Worm (Caenorhabditis elegans) whole organism, L1 larva: ENCODE results near the gene R07C12.3.

Source experiments
- C34B4.2 ChIP-seq: sonication (generic microtip); optimal IDR thresholded peaks from 2 replicates; lab custom pipeline; 2017; ENCODE audit warnings: mild to moderate bottlenecking, missing genetic modification characterization, missing compliant biosample characterization
- F16B12.6 ChIP-seq: fragments of 150-350 bp; optimal IDR thresholded peaks from 2 replicates; lab custom pipeline; 2014; ENCODE audit warnings: missing biosample characterization, missing genetic modification characterization
- aha-1 ChIP-seq: fragments of 150-350 bp; optimal IDR thresholded peaks from 2 replicates; lab custom pipeline; 2014; ENCODE audit warnings: missing biosample characterization, missing genetic modification characterization
- aly-2 ChIP-seq: fragments of 150-350 bp; optimal IDR thresholded peaks from 2 replicates; lab custom pipeline; 2014; ENCODE audit warnings: missing biosample characterization, missing genetic modification characterization
- blmp-1 ChIP-seq: fragments of 150-350 bp; optimal IDR thresholded peaks from 2 replicates; lab custom pipeline; 2014; ENCODE audit warnings: missing biosample characterization, missing genetic modification characterization
- ceh-63 ChIP-seq: fragments of 200-800 bp; sonication (Bioruptor generic); optimal IDR thresholded peaks from 2 replicates; lab custom pipeline; 2018; ENCODE audit warnings: mild to moderate bottlenecking, missing genetic modification characterization, missing compliant biosample characterization
- ceh-82 ChIP-seq, 3 experiments: fragments of 150-350 bp in 1 of 3; sonication (generic microtip) in 2 of 3; optimal IDR thresholded peaks; 2 replicates each; lab custom pipeline; 2014 to 2017; ENCODE audit warnings: missing biosample characterization in 3 of 3, missing genetic modification characterization in 3 of 3
- ceh-88 ChIP-seq: fragments of 200-800 bp; sonication (Bioruptor generic); IDR thresholded peaks from 2 replicates; pipeline ENCODE4 v1.3.6; 2022; ENCODE audit warnings: missing genetic modification characterization, missing compliant biosample characterization
- ceh-90 ChIP-seq: sonication (generic microtip); optimal IDR thresholded peaks from 2 replicates; lab custom pipeline; 2016; ENCODE audit warnings: missing genetic modification characterization, missing compliant biosample characterization
- dpl-1 ChIP-seq, 3 experiments: fragments of 150-350 bp in 2 of 3; sonication (generic microtip) in 1 of 3; optimal IDR thresholded peaks; 2 replicates each; lab custom pipeline; 2014 to 2017; ENCODE audit warnings: missing biosample characterization in 3 of 3, missing genetic modification characterization in 3 of 3, missing genetic modification reagents in 3 of 3
- dsc-1 ChIP-seq: sonication (generic microtip); optimal IDR thresholded peaks from 2 replicates; lab custom pipeline; 2016; ENCODE audit warnings: mild to moderate bottlenecking, missing genetic modification characterization, missing compliant biosample characterization
- efl-1 ChIP-seq, 4 experiments: fragments of 150-350 bp; optimal IDR thresholded peaks in 3 of 4; peaks in 1 of 4; 1 replicate in 1 of 4; 2 replicates in 3 of 4; lab custom pipeline; 2014; ENCODE audit warnings: missing biosample characterization in 2 of 4, missing genetic modification characterization in 2 of 4, missing genetic modification reagents in 2 of 4
- efl-3 ChIP-seq: fragments of 200-800 bp; sonication (Bioruptor generic); optimal IDR thresholded peaks from 2 replicates; lab custom pipeline; 2018; ENCODE audit warnings: mild to moderate bottlenecking, missing genetic modification characterization, missing compliant biosample characterization
- elt-2 ChIP-seq: sonication (generic microtip); optimal IDR thresholded peaks from 2 replicates; lab custom pipeline; 2016; ENCODE audit warnings: missing genetic modification characterization, mild to moderate bottlenecking, inconsistent platforms, missing compliant biosample characterization, missing genetic modification reagents
- fkh-10 ChIP-seq: sonication (generic microtip); optimal IDR thresholded peaks from 2 replicates; lab custom pipeline; 2017; ENCODE audit warnings: missing biosample characterization, missing genetic modification reagents, missing genetic modification characterization
- fkh-4 ChIP-seq: sonication (generic microtip); optimal IDR thresholded peaks from 2 replicates; lab custom pipeline; 2016; ENCODE audit warnings: missing compliant biosample characterization, missing genetic modification characterization, borderline replicate concordance
- fos-1 ChIP-seq: fragments of 150-350 bp; optimal IDR thresholded peaks from 2 replicates; lab custom pipeline; 2014; ENCODE audit warnings: missing biosample characterization, missing genetic modification characterization
- grh-1 ChIP-seq: fragments of 200-800 bp; sonication (Bioruptor generic); IDR thresholded peaks from 2 replicates; pipeline ENCODE4 v1.3.6; 2022; ENCODE audit warnings: missing genetic modification reagents, missing genetic modification characterization, missing compliant biosample characterization
- hlh-17 ChIP-seq: fragments of 200-800 bp; sonication (Bioruptor generic); optimal IDR thresholded peaks from 2 replicates; lab custom pipeline; 2018; ENCODE audit warnings: missing genetic modification characterization, mild to moderate bottlenecking, missing compliant biosample characterization, moderate library complexity, borderline replicate concordance
- hlh-4 ChIP-seq: sonication (generic microtip); optimal IDR thresholded peaks from 2 replicates; lab custom pipeline; 2016; ENCODE audit warnings: mild to moderate bottlenecking, missing genetic modification characterization, missing compliant biosample characterization
- hpl-2 ChIP-seq: fragments of 150-350 bp; optimal IDR thresholded peaks from 2 replicates; lab custom pipeline; 2014; ENCODE audit warnings: missing biosample characterization, missing genetic modification reagents, missing genetic modification characterization
- irx-1 ChIP-seq: sonication (generic microtip); optimal IDR thresholded peaks from 2 replicates; lab custom pipeline; 2016; ENCODE audit warnings: missing genetic modification characterization, missing compliant biosample characterization
- isw-1 ChIP-seq: fragments of 200-800 bp; sonication (Bioruptor generic); IDR thresholded peaks from 2 replicates; pipeline ENCODE4 v1.3.6; 2022; ENCODE audit warnings: missing genetic modification characterization, missing compliant biosample characterization
- lin-13 ChIP-seq: fragments of 150-350 bp; optimal IDR thresholded peaks from 2 replicates; lab custom pipeline; 2014; ENCODE audit warnings: missing biosample characterization, missing genetic modification reagents, missing genetic modification characterization
- lin-14 ChIP-seq: fragments of 200-800 bp; sonication (Bioruptor generic); optimal IDR thresholded peaks from 2 replicates; lab custom pipeline; 2018; ENCODE audit warnings: mild to moderate bottlenecking, missing genetic modification characterization, moderate library complexity, missing compliant biosample characterization
- lin-15B ChIP-seq: fragments of 150-350 bp; sonication (generic microtip); optimal IDR thresholded peaks from 3 replicates; lab custom pipeline; 2014; ENCODE audit warnings: missing biosample characterization, missing genetic modification characterization
- lin-35 ChIP-seq, 2 experiments: fragments of 150-350 bp; optimal IDR thresholded peaks; 2 replicates each; lab custom pipeline; 2014; ENCODE audit warnings: missing biosample characterization in 2 of 2, missing genetic modification characterization in 2 of 2, missing genetic modification reagents in 2 of 2
- lsy-2 ChIP-seq, 2 experiments: fragments of 150-350 bp; optimal IDR thresholded peaks; 2 replicates each; lab custom pipeline; 2014; ENCODE audit warnings: missing biosample characterization in 2 of 2, missing genetic modification characterization in 2 of 2
- mab-9 ChIP-seq: fragments of 200-800 bp; sonication (Bioruptor generic); IDR thresholded peaks from 2 replicates; pipeline ENCODE4 v1.3.6; 2022; ENCODE audit warnings: missing genetic modification reagents, missing genetic modification characterization, missing compliant biosample characterization
- nhr-11 ChIP-seq: fragments of 150-350 bp; optimal IDR thresholded peaks from 2 replicates; lab custom pipeline; 2014; ENCODE audit warnings: missing biosample characterization, missing genetic modification characterization
- nhr-12 ChIP-seq: sonication (generic microtip); optimal IDR thresholded peaks from 2 replicates; lab custom pipeline; 2017; ENCODE audit warnings: missing biosample characterization, missing genetic modification characterization
- nhr-19 ChIP-seq: fragments of 200-800 bp; sonication (Bioruptor generic); conservative IDR thresholded peaks from 2 replicates; pipeline ENCODE4 v1.3.6; 2022; ENCODE audit warnings: missing genetic modification characterization, missing compliant biosample characterization
- nhr-20 ChIP-seq: sonication (generic microtip); optimal IDR thresholded peaks from 2 replicates; lab custom pipeline; 2016; ENCODE audit warnings: mild to moderate bottlenecking, missing genetic modification characterization, missing compliant biosample characterization
- nhr-237 ChIP-seq: fragments of 150-350 bp; optimal IDR thresholded peaks from 2 replicates; lab custom pipeline; 2014; ENCODE audit warnings: missing biosample characterization, missing genetic modification characterization
- nhr-28 ChIP-seq: fragments of 150-350 bp; optimal IDR thresholded peaks from 2 replicates; lab custom pipeline; 2014; ENCODE audit warnings: missing biosample characterization, missing genetic modification characterization
- nhr-47 ChIP-seq: sonication (generic microtip); optimal IDR thresholded peaks from 2 replicates; lab custom pipeline; 2016; ENCODE audit warnings: mild to moderate bottlenecking, missing genetic modification characterization, moderate library complexity, missing compliant biosample characterization
- nhr-71 ChIP-seq: sonication (generic microtip); optimal IDR thresholded peaks from 2 replicates; lab custom pipeline; 2016; ENCODE audit warnings: mild to moderate bottlenecking, missing genetic modification characterization, moderate library complexity, missing compliant biosample characterization
- nhr-77 ChIP-seq: fragments of 150-350 bp; optimal IDR thresholded peaks from 2 replicates; lab custom pipeline; 2014; ENCODE audit warnings: missing biosample characterization, missing genetic modification characterization
- nhr-85 ChIP-seq: sonication (generic microtip); peaks from one replicate; lab custom pipeline; 2016; ENCODE audit warnings: missing genetic modification characterization, inconsistent platforms, missing compliant biosample characterization
- nhr-90 ChIP-seq: sonication (generic microtip); optimal IDR thresholded peaks from 2 replicates; lab custom pipeline; 2016; ENCODE audit warnings: mild to moderate bottlenecking, missing genetic modification characterization, missing compliant biosample characterization; ENCODE audit not compliant: poor library complexity
- pag-3 ChIP-seq: sonication (generic microtip); optimal IDR thresholded peaks from 2 replicates; lab custom pipeline; 2017; ENCODE audit warnings: missing genetic modification characterization, mild to moderate bottlenecking, missing compliant biosample characterization, antibody characterized with exemption, borderline replicate concordance; ENCODE audit not compliant: insufficient read depth
- pax-3 ChIP-seq: fragments of 200-800 bp; sonication (Bioruptor generic); optimal IDR thresholded peaks from 2 replicates; lab custom pipeline; 2018; ENCODE audit warnings: mild to moderate bottlenecking, missing genetic modification characterization, moderate library complexity, missing compliant biosample characterization
- pqm-1 ChIP-seq: sonication (generic microtip); optimal IDR thresholded peaks from 3 replicates; lab custom pipeline; 2017; ENCODE audit warnings: missing biosample characterization, missing genetic modification characterization
- skn-1 ChIP-seq: fragments of 150-350 bp; optimal IDR thresholded peaks from 2 replicates; lab custom pipeline; 2014; ENCODE audit warnings: missing biosample characterization, missing genetic modification characterization
- sptf-1 ChIP-seq: fragments of 150-350 bp; optimal IDR thresholded peaks from 2 replicates; lab custom pipeline; 2014; ENCODE audit warnings: missing biosample characterization, missing genetic modification characterization
- swsn-7 ChIP-seq: sonication (generic microtip); optimal IDR thresholded peaks from 2 replicates; lab custom pipeline; 2016; ENCODE audit warnings: missing genetic modification characterization, missing compliant biosample characterization
- tlp-1 ChIP-seq: fragments of 150-350 bp; optimal IDR thresholded peaks from 2 replicates; lab custom pipeline; 2014; ENCODE audit warnings: missing biosample characterization, missing genetic modification characterization
- unc-62 ChIP-seq: fragments of 150-350 bp; optimal IDR thresholded peaks from 2 replicates; lab custom pipeline; 2014; ENCODE audit warnings: missing biosample characterization, missing genetic modification reagents, missing genetic modification characterization
- unc-86 ChIP-seq: sonication (generic microtip); optimal IDR thresholded peaks from 2 replicates; lab custom pipeline; 2016; ENCODE audit warnings: missing genetic modification characterization, missing compliant biosample characterization
- unc-98 ChIP-seq: fragments of 200-800 bp; sonication (Bioruptor generic); IDR thresholded peaks from 2 replicates; pipeline ENCODE4 v1.3.6; 2022; ENCODE audit warnings: missing genetic modification characterization, missing compliant biosample characterization
- zag-1 ChIP-seq: fragments of 150-350 bp; optimal IDR thresholded peaks from 2 replicates; lab custom pipeline; 2014; ENCODE audit warnings: missing biosample characterization, missing genetic modification characterization
- zip-4 ChIP-seq: fragments of 200-800 bp; sonication (Bioruptor generic); optimal IDR thresholded peaks from 2 replicates; lab custom pipeline; 2018; ENCODE audit warnings: mild to moderate bottlenecking, missing genetic modification characterization, moderate library complexity, missing compliant biosample characterization

Gene R07C12.3

ce11 chrIV:4171531-4172163, 26.8 kb downstream of the R07C12.3 start, which contains the start of the genes K08D10.13 and rnp-2 (continued):
- TF ChIP-seq hpl-2 (no peak), irx-1 (tag; lab: Kevin White, UChicago) (peak; percentile 61), dpl-1 (GFP tag; optimal IDR thresholded peaks at IDR 0.05; lab: Kevin White, UChicago) (peak; percentile 46 to 75 (median 56)), lsy-2 (tag; optimal IDR thresholded peaks at IDR 0.05; lab: Kevin White, UChicago) (peak; percentile 76 to 79), nhr-237 (tag; lab: Kevin White, UChicago) (no peak), nhr-19 (GFP tag; lab: Robert Waterston, UW) (no peak; the same call in 1 of the 2 replicates), blmp-1 (tag; lab: Kevin White, UChicago) (no peak), F16B12.6 (tag; lab: Kevin White, UChicago) (peak; percentile 52), pqm-1 (tag; lab: Kevin White, UChicago) (no peak), aha-1 (tag; lab: Kevin White, UChicago) (no peak), lin-15B (peak; percentile 73), nhr-77 (tag; lab: Kevin White, UChicago) (no peak), isw-1 (peak; percentile 29), nhr-47 (tag; lab: Kevin White, UChicago) (peak; percentile 66), ceh-90 (tag; lab: Kevin White, UChicago) (peak; percentile 79), sptf-1 (tag; lab: Kevin White, UChicago) (no peak), nhr-28 (no peak), tlp-1 (tag; lab: Kevin White, UChicago) (no peak), fkh-4 (tag; lab: Kevin White, UChicago) (peak; percentile 21), unc-86 (tag; lab: Kevin White, UChicago) (no peak), lin-35 (GFP tag; optimal IDR thresholded peaks at IDR 0.05; lab: Kevin White, UChicago) (peak; percentile 65 to 66), lin-14 (GFP tag; lab: Kevin White, UChicago) (peak; percentile 60), ceh-88 (GFP tag; lab: Robert Waterston, UW) (no peak), lin-13 (no peak), nhr-71 (tag; lab: Kevin White, UChicago) (peak; percentile 69), zag-1 (tag; lab: Kevin White, UChicago) (no peak), pax-3 (tag; lab: Kevin White, UChicago) (no peak), skn-1 (no peak), ceh-63 (no peak), efl-3 (GFP tag; lab: Kevin White, UChicago) (no peak), aly-2 (tag; lab: Kevin White, UChicago) (no peak), nhr-90 (tag; lab: Kevin White, UChicago) (peak; percentile 59), unc-98 (GFP tag; lab: Robert Waterston, UW) (no peak), nhr-12 (tag; lab: Kevin White, UChicago) (no peak), fkh-10 (peak; percentile 1), pag-3 (tag; lab: Kevin White, UChicago) (no peak), ceh-82 (tag; optimal IDR thresholded peaks at IDR 0.05; lab: Kevin White, UChicago) (peak; percentile 45 to 67 (median 58)), zip-4 (GFP tag; lab: Kevin White, UChicago) (no peak), C34B4.2 (tag; lab: Kevin White, UChicago) (no peak), elt-2 (tag; lab: Kevin White, UChicago) (no peak), efl-1 (optimal IDR thresholded peaks at IDR 0.05; lab: Kevin White, UChicago) (peak; percentile 59 to 70), efl-1 (GFP tag; optimal IDR thresholded peaks at IDR 0.05 in 1 of 2; lab: Kevin White, UChicago) (peak; percentile 72 to 94), dsc-1 (tag; lab: Kevin White, UChicago) (no peak), nhr-85 (tag; lab: Kevin White, UChicago) (peak; percentile 84), nhr-11 (no peak), swsn-7 (tag; lab: Kevin White, UChicago) (peak; percentile 54), hlh-4 (no peak), fos-1 (tag; lab: Kevin White, UChicago) (no peak), hlh-17 (GFP tag; lab: Kevin White, UChicago) (no peak), mab-9 (GFP tag; lab: Robert Waterston, UW) (no peak), unc-62 (GFP tag; lab: Kevin White, UChicago) (no peak), nhr-20 (peak; percentile 27), grh-1 (GFP tag; lab: Robert Waterston, UW) (no peak)
- TF ChIP-seq, all 84 proteins: peak for 31
